Fruit fly (Drosophila melanogaster) whole organism, embryonic: ENCODE data around the gene CG1965.
A peak's percentile ranks its signal among the peaks of the same experiment; 100 is the strongest.

Experiments
- Antp ChIP-seq: fragments of 200-800 bp; sonication (Bioruptor generic); optimal IDR thresholded peaks from 3 replicates; lab custom pipeline; 2016; ENCODE audit warnings: missing biosample characterization, missing genetic modification characterization
- Asciz ChIP-seq: fragments of 200-800 bp; sonication (Bioruptor generic); optimal IDR thresholded peaks from 2 replicates; lab custom pipeline; 2017; ENCODE audit warnings: missing biosample characterization, mild to moderate bottlenecking, missing genetic modification characterization, missing genetic modification reagents
- Atf6 ChIP-seq: fragments of 200-800 bp; sonication (Bioruptor generic); IDR thresholded peaks from 2 replicates; pipeline ENCODE4 v1.3.6; 2022; ENCODE audit warnings: missing biosample characterization, missing genetic modification characterization
- BEAF-32 ChIP-seq: fragments of 200-800 bp; sonication (Bioruptor generic); optimal IDR thresholded peaks from 3 replicates; lab custom pipeline; 2017; ENCODE audit warnings: missing biosample characterization, missing genetic modification characterization, mild to moderate bottlenecking, moderate library complexity, missing genetic modification reagents
- CG10267 ChIP-seq: fragments of 200-800 bp; sonication (Bioruptor generic); optimal IDR thresholded peaks from 2 replicates; lab custom pipeline; 2018; ENCODE audit warnings: missing biosample characterization, mild to moderate bottlenecking, missing genetic modification characterization, moderate library complexity
- CG11085 ChIP-seq: fragments of 200-800 bp; sonication (Bioruptor generic); IDR thresholded peaks from 2 replicates; pipeline ENCODE4 v1.3.6; 2022; ENCODE audit warnings: missing biosample characterization, missing genetic modification characterization
- CG11696 ChIP-seq: fragments of 200-800 bp; sonication (Bioruptor generic); IDR thresholded peaks from 2 replicates; pipeline ENCODE4 v1.3.6; 2022; ENCODE audit warnings: missing biosample characterization, missing genetic modification characterization
- CG12104 ChIP-seq: fragments of 200-800 bp; sonication (Bioruptor generic); optimal IDR thresholded peaks from 3 replicates; lab custom pipeline; 2016; ENCODE audit warnings: missing biosample characterization, missing genetic modification characterization
- CG12391 ChIP-seq: fragments of 200-800 bp; sonication (Bioruptor generic); optimal IDR thresholded peaks from 3 replicates; lab custom pipeline; 2018; ENCODE audit warnings: missing biosample characterization, mild to moderate bottlenecking, missing genetic modification characterization, moderate library complexity
- CG13775 ChIP-seq: fragments of 200-800 bp; sonication (Bioruptor generic); optimal IDR thresholded peaks from 3 replicates; lab custom pipeline; 2017; ENCODE audit warnings: missing biosample characterization, mild to moderate bottlenecking, missing genetic modification characterization
- CG15073 ChIP-seq: fragments of 200-800 bp; sonication (Bioruptor generic); optimal IDR thresholded peaks from 2 replicates; lab custom pipeline; 2016; ENCODE audit warnings: missing biosample characterization, missing genetic modification characterization
- CG16815 ChIP-seq: fragments of 200-800 bp; sonication (Bioruptor generic); optimal IDR thresholded peaks from 3 replicates; lab custom pipeline; 2017; ENCODE audit warnings: missing biosample characterization, mild to moderate bottlenecking, missing genetic modification characterization
- CG17385 ChIP-seq: fragments of 200-800 bp; sonication (Bioruptor generic); optimal IDR thresholded peaks from 3 replicates; lab custom pipeline; 2018; ENCODE audit warnings: missing biosample characterization, mild to moderate bottlenecking, missing genetic modification characterization
- CG18619 ChIP-seq: fragments of 200-800 bp; sonication (Bioruptor generic); optimal IDR thresholded peaks from 3 replicates; lab custom pipeline; 2017; ENCODE audit warnings: missing biosample characterization, mild to moderate bottlenecking, missing genetic modification characterization
- CG31224 ChIP-seq: fragments of 200-800 bp; sonication (Bioruptor generic); IDR thresholded peaks from 2 replicates; pipeline ENCODE4 v1.3.6; 2022; ENCODE audit warnings: missing biosample characterization, missing genetic modification characterization
- CG3281 ChIP-seq: fragments of 200-800 bp; sonication (Bioruptor generic); optimal IDR thresholded peaks from 3 replicates; lab custom pipeline; 2017; ENCODE audit warnings: missing biosample characterization, mild to moderate bottlenecking, missing genetic modification characterization
- CG34224 ChIP-seq: fragments of 200-800 bp; sonication (Bioruptor generic); IDR thresholded peaks from 3 replicates; pipeline ENCODE4 v1.3.6; 2022; ENCODE audit warnings: missing biosample characterization, missing genetic modification characterization; ENCODE audit not compliant: partially characterized antibody
- CG3838 ChIP-seq: fragments of 200-800 bp; sonication (Bioruptor generic); optimal IDR thresholded peaks from 3 replicates; lab custom pipeline; 2016; ENCODE audit warnings: missing biosample characterization, missing genetic modification characterization
- CG43689 ChIP-seq: fragments of 200-800 bp; sonication (Bioruptor generic); IDR thresholded peaks from 2 replicates; pipeline ENCODE4 v1.3.6; 2022; ENCODE audit warnings: missing biosample characterization, missing genetic modification characterization
- CG6254 ChIP-seq: fragments of 200-800 bp; sonication (Bioruptor generic); optimal IDR thresholded peaks from 3 replicates; lab custom pipeline; 2017; ENCODE audit warnings: mild to moderate bottlenecking, missing biosample characterization, missing genetic modification reagents, missing genetic modification characterization
- CG6683 ChIP-seq: fragments of 200-800 bp; sonication (Bioruptor generic); optimal IDR thresholded peaks from 2 replicates; lab custom pipeline; 2017; ENCODE audit warnings: missing biosample characterization, mild to moderate bottlenecking, missing genetic modification characterization, missing genetic modification reagents
- CG6854 ChIP-seq: fragments of 200-800 bp; sonication (Bioruptor generic); optimal IDR thresholded peaks from 3 replicates; lab custom pipeline; 2017; ENCODE audit warnings: missing biosample characterization, mild to moderate bottlenecking, missing genetic modification characterization
- CG7556 ChIP-seq: fragments of 200-800 bp; sonication (Bioruptor generic); optimal IDR thresholded peaks from 2 replicates; lab custom pipeline; 2017; ENCODE audit warnings: missing biosample characterization, mild to moderate bottlenecking, missing genetic modification characterization
- CG8765 ChIP-seq: fragments of 200-800 bp; sonication (Bioruptor generic); IDR thresholded peaks from 2 replicates; pipeline ENCODE4 v1.3.6; 2022; ENCODE audit warnings: missing biosample characterization, missing genetic modification characterization
- Camta ChIP-seq: fragments of 200-800 bp; sonication (Bioruptor generic); optimal IDR thresholded peaks from 2 replicates; lab custom pipeline; 2016; ENCODE audit warnings: missing biosample characterization, missing genetic modification characterization
- Dfd ChIP-seq, 2 experiments: fragments of >200 bp; optimal IDR thresholded peaks; 2 replicates each; lab custom pipeline; 2017; ENCODE audit warnings: missing biosample characterization in 2 of 2, missing genetic modification characterization in 2 of 2
- Hr3 ChIP-seq: fragments of 200-800 bp; sonication (Bioruptor generic); optimal IDR thresholded peaks from 3 replicates; lab custom pipeline; 2016; ENCODE audit warnings: missing biosample characterization, missing genetic modification characterization
- MBD-R2 ChIP-seq: fragments of 200-800 bp; sonication (Bioruptor generic); IDR thresholded peaks from 2 replicates; pipeline ENCODE4 v1.3.6; 2022; ENCODE audit warnings: missing biosample characterization, missing genetic modification characterization
- NC2α ChIP-seq: fragments of 200-800 bp; sonication (Bioruptor generic); optimal IDR thresholded peaks from 2 replicates; lab custom pipeline; 2016; ENCODE audit warnings: missing biosample characterization, missing genetic modification characterization
- NfI ChIP-seq: fragments of 200-800 bp; sonication (Bioruptor generic); optimal IDR thresholded peaks from 3 replicates; lab custom pipeline; 2018; ENCODE audit warnings: missing biosample characterization, mild to moderate bottlenecking, missing genetic modification characterization, moderate library complexity
- Pdp1 ChIP-seq, 2 experiments: fragments of 200-800 bp; sonication (Bioruptor generic); optimal IDR thresholded peaks; 3 replicates each; lab custom pipeline; 2016; ENCODE audit warnings: missing biosample characterization in 2 of 2, missing genetic modification characterization in 2 of 2, mild to moderate bottlenecking in 1 of 2, moderate library complexity in 1 of 2
- Scr ChIP-seq: fragments of 200-800 bp; sonication (Bioruptor generic); IDR thresholded peaks from 2 replicates; pipeline ENCODE4 v1.3.6; 2022; ENCODE audit warnings: missing biosample characterization, missing genetic modification characterization; ENCODE audit not compliant: partially characterized antibody
- Stat92E ChIP-seq, 3 experiments: fragments of >200 bp in 2 of 3; fragments of 200-800 bp in 1 of 3; sonication (Bioruptor generic) in 1 of 3; optimal IDR thresholded peaks; 2 replicates each; lab custom pipeline; 2017 to 2019; ENCODE audit warnings: missing biosample characterization in 3 of 3, missing genetic modification characterization in 3 of 3, mild to moderate bottlenecking in 1 of 3, moderate library complexity in 1 of 3
- corto ChIP-seq: fragments of 200-800 bp; sonication (Bioruptor generic); optimal IDR thresholded peaks from 2 replicates; lab custom pipeline; 2016; ENCODE audit warnings: missing biosample characterization, mild to moderate bottlenecking, missing genetic modification characterization, moderate library complexity
- dan ChIP-seq: fragments of 200-800 bp; sonication (Bioruptor generic); IDR thresholded peaks from 2 replicates; pipeline ENCODE4 v1.3.6; 2022; ENCODE audit warnings: missing biosample characterization, missing genetic modification characterization
- esg ChIP-seq: fragments of 200-800 bp; sonication (Bioruptor generic); conservative IDR thresholded peaks from 2 replicates; pipeline ENCODE4 v1.3.6; 2022; ENCODE audit warnings: missing biosample characterization, missing genetic modification characterization
- gcm2 ChIP-seq: fragments of 200-800 bp; sonication (Bioruptor generic); optimal IDR thresholded peaks from 2 replicates; lab custom pipeline; 2016; ENCODE audit warnings: missing biosample characterization, missing genetic modification characterization
- gem ChIP-seq: fragments of 200-800 bp; sonication (Bioruptor generic); optimal IDR thresholded peaks from 2 replicates; lab custom pipeline; 2019; ENCODE audit warnings: missing biosample characterization, mild to moderate bottlenecking, missing genetic modification characterization, moderate library complexity
- jumu ChIP-seq: fragments of 200-800 bp; sonication (Bioruptor generic); optimal IDR thresholded peaks from 3 replicates; lab custom pipeline; 2016; ENCODE audit warnings: missing biosample characterization, missing genetic modification characterization
- odd ChIP-seq: fragments of 200-800 bp; sonication (Bioruptor generic); optimal IDR thresholded peaks from 2 replicates; lab custom pipeline; 2017; ENCODE audit warnings: missing biosample characterization, mild to moderate bottlenecking, missing genetic modification characterization
- peb ChIP-seq: fragments of 200-800 bp; sonication (Bioruptor generic); IDR thresholded peaks from 2 replicates; pipeline ENCODE4 v1.3.6; 2022; ENCODE audit warnings: missing biosample characterization, missing genetic modification characterization
- ranshi ChIP-seq: fragments of 200-800 bp; sonication (Bioruptor generic); IDR thresholded peaks from 2 replicates; pipeline ENCODE4 v1.3.6; 2022; ENCODE audit warnings: missing biosample characterization, missing genetic modification characterization
- sc ChIP-seq, 3 experiments: fragments of >200 bp in 2 of 3; fragments of 200-800 bp in 1 of 3; sonication (Bioruptor generic) in 1 of 3; optimal IDR thresholded peaks; 2 replicates in 2 of 3; 3 replicates in 1 of 3; lab custom pipeline; 2017; ENCODE audit warnings: mild to moderate bottlenecking in 1 of 3, missing biosample characterization in 1 of 3, missing genetic modification characterization in 1 of 3, missing genetic modification reagents in 1 of 3
- tgo ChIP-seq: fragments of 200-800 bp; sonication (Bioruptor generic); IDR thresholded peaks from 3 replicates; pipeline ENCODE4 v1.3.6; 2022; ENCODE audit warnings: missing biosample characterization, missing genetic modification characterization
- trem ChIP-seq: fragments of 200-800 bp; optimal IDR thresholded peaks from 3 replicates; lab custom pipeline; 2019; ENCODE audit warnings: missing biosample characterization, mild to moderate bottlenecking, missing genetic modification characterization, moderate library complexity
- tx ChIP-seq: fragments of 200-800 bp; sonication (Bioruptor generic); optimal IDR thresholded peaks from 2 replicates; lab custom pipeline; 2016; ENCODE audit warnings: missing biosample characterization, missing genetic modification characterization
- vfl ChIP-seq: fragments of 200-800 bp; sonication (Bioruptor generic); optimal IDR thresholded peaks from 2 replicates; lab custom pipeline; 2016; ENCODE audit warnings: missing biosample characterization, missing genetic modification characterization
- zen ChIP-seq: fragments of 200-800 bp; sonication (Bioruptor generic); optimal IDR thresholded peaks from 3 replicates; lab custom pipeline; 2018; ENCODE audit warnings: missing biosample characterization, mild to moderate bottlenecking, missing genetic modification characterization, moderate library complexity
- zfh1 ChIP-seq: fragments of 200-800 bp; sonication (Bioruptor generic); IDR thresholded peaks from 3 replicates; pipeline ENCODE4 v1.3.6; 2022; ENCODE audit warnings: missing biosample characterization, missing genetic modification characterization

Gene CG1965

DNA sequence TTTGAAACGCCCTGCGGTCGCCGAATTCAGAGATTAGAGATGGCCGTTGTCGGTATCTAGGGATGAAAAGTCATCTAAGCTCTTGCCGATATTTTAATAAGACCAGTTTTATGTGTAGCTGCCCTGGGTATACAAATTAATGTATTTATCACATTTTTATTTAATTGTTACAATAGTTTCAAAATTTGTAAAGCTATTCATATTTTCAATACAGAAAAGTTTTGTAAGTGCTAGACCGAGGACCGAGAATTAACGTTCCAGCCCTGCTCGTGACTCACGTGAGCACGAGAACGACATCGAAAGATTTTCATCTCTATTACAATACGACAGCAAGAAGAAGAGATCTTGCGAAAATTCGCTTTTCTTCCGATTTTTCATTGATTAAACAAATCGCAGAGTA, at the start of gene CG1965, which contains the start of gene CG1105:
Gene CG1965, plus strand, starts transcription at position 310 of the 400 bp plus-strand sequence.
Gene CG1105, minus strand, starts transcription at position 45 of the 400 bp plus-strand sequence.
- TF ChIP-seq vfl (peak; percentile 96), dan (peak; percentile 90), CG11696 (no peak), CG17385 (GFP tag; lab: Kevin White, UChicago) (peak; percentile 98), sc (optimal IDR thresholded peaks at IDR 0.05; lab: Kevin White, UChicago) (no peak), sc (GFP tag; optimal IDR thresholded peaks at IDR 0.05; lab: Kevin White, UChicago) (peak; percentile 68), jumu (GFP tag; lab: Kevin White, UChicago) (peak; percentile 95), CG3838 (peak; percentile 92), MBD-R2 (GFP tag; lab: Robert Waterston, UW) (peak; percentile 96), Asciz (GFP tag; lab: Kevin White, UChicago) (peak; percentile 71), zen (peak; percentile 93), CG7556 (GFP tag; lab: Kevin White, UChicago) (peak; percentile 85), CG11085 (GFP tag; lab: Robert Waterston, UW) (peak; percentile 91), CG31224 (GFP tag; lab: Robert Waterston, UW) (peak; percentile 86), CG15073 (peak; percentile 51), CG12391 (tag; lab: Kevin White, UChicago) (peak; percentile 97), CG6683 (GFP tag; lab: Kevin White, UChicago) (peak; percentile 71), CG6854 (GFP tag; lab: Kevin White, UChicago) (no peak), Atf6 (GFP tag; lab: Robert Waterston, UW) (peak; percentile 90), NfI (GFP tag; lab: Kevin White, UChicago) (peak; percentile 89), Scr (GFP tag; lab: Robert Waterston, UW) (peak; percentile 99), CG34224 (GFP tag; lab: Robert Waterston, UW) (peak; percentile 99), NC2α (GFP tag; lab: Kevin White, UChicago) (peak; percentile 79), CG12104 (GFP tag; lab: Kevin White, UChicago) (peak; percentile 90), CG6254 (GFP tag; lab: Kevin White, UChicago) (peak; percentile 75), CG18619 (GFP tag; lab: Kevin White, UChicago) (peak; percentile 85), Antp (GFP tag; lab: Kevin White, UChicago) (peak; percentile 91), CG13775 (GFP tag; lab: Kevin White, UChicago) (peak; percentile 95), Dfd (GFP tag; optimal IDR thresholded peaks at IDR 0.05; lab: Kevin White, UChicago) (peak in 1 of 2 experiments; percentile 90), Hr3 (GFP tag; lab: Kevin White, UChicago) (peak; percentile 96), zfh1 (GFP tag; lab: Robert Waterston, UW) (peak; percentile 95), tgo (peak; percentile 93), trem (tag; lab: Kevin White, UChicago) (peak; percentile 95), Pdp1 (GFP tag; optimal IDR thresholded peaks at IDR 0.05; lab: Kevin White, UChicago) (peak; percentile 91 to 95), esg (GFP tag; lab: Robert Waterston, UW) (peak; percentile 92), ranshi (GFP tag; lab: Robert Waterston, UW) (peak; percentile 95), peb (GFP tag; lab: Robert Waterston, UW) (peak; percentile 90), gcm2 (GFP tag; lab: Kevin White, UChicago) (peak; percentile 70), BEAF-32 (peak; percentile 100), gem (tag; lab: Kevin White, UChicago) (peak; percentile 96), tx (GFP tag; lab: Kevin White, UChicago) (peak; percentile 92), CG10267 (tag; lab: Kevin White, UChicago) (peak; percentile 90), CG8765 (peak; percentile 96), CG43689 (peak; percentile 74), Camta (GFP tag; lab: Kevin White, UChicago) (peak; percentile 88), odd (peak; percentile 60), CG16815 (GFP tag; lab: Kevin White, UChicago) (peak; percentile 91), Stat92E (GFP tag; optimal IDR thresholded peaks at IDR 0.05; lab: Kevin White, UChicago) (peak in 1 of 3 experiments; percentile 83), CG3281 (GFP tag; lab: Kevin White, UChicago) (peak; percentile 87), corto (no peak)
